Fruit fly (Drosophila melanogaster) whole organism, embryonic: ENCODE results near the gene Der-2.
A peak's percentile ranks its signal among the peaks of the same experiment; 100 is the strongest.

Experiments
- Abd-B ChIP-seq: fragments of 200-800 bp; sonication (Bioruptor generic); optimal IDR thresholded peaks from 2 replicates; lab custom pipeline; 2018; ENCODE audit warnings: missing biosample characterization, mild to moderate bottlenecking, missing genetic modification characterization, moderate library complexity
- B-H2 ChIP-seq: fragments of 200-800 bp; sonication (Bioruptor generic); optimal IDR thresholded peaks from 2 replicates; lab custom pipeline; 2018; ENCODE audit warnings: missing biosample characterization, mild to moderate bottlenecking, missing genetic modification characterization
- BtbVII ChIP-seq: fragments of 200-800 bp; sonication (Bioruptor generic); optimal IDR thresholded peaks from 3 replicates; lab custom pipeline; 2017; ENCODE audit warnings: missing biosample characterization, mild to moderate bottlenecking, missing genetic modification characterization
- CG11560 ChIP-seq: fragments of 200-800 bp; sonication (Bioruptor generic); IDR thresholded peaks from 3 replicates; pipeline ENCODE4 v1.3.6; 2022; ENCODE audit warnings: missing biosample characterization, missing genetic modification characterization
- CG17385 ChIP-seq: fragments of 200-800 bp; sonication (Bioruptor generic); optimal IDR thresholded peaks from 3 replicates; lab custom pipeline; 2018; ENCODE audit warnings: missing biosample characterization, mild to moderate bottlenecking, missing genetic modification characterization
- CG17568 ChIP-seq: fragments of 200-800 bp; sonication (Bioruptor generic); optimal IDR thresholded peaks from 2 replicates; lab custom pipeline; 2018; ENCODE audit warnings: missing biosample characterization, mild to moderate bottlenecking, missing genetic modification characterization, moderate library complexity
- CG17802 ChIP-seq: fragments of 200-800 bp; sonication (Bioruptor generic); optimal IDR thresholded peaks from 2 replicates; lab custom pipeline; 2018; ENCODE audit warnings: missing biosample characterization, mild to moderate bottlenecking, missing genetic modification characterization, moderate library complexity
- CG18011 ChIP-seq: fragments of 200-800 bp; sonication (Bioruptor generic); optimal IDR thresholded peaks from 2 replicates; lab custom pipeline; 2017; ENCODE audit warnings: missing biosample characterization, missing genetic modification characterization, mild to moderate bottlenecking, moderate library complexity, missing genotype
- CG2712 ChIP-seq: fragments of 200-800 bp; optimal IDR thresholded peaks from 3 replicates; lab custom pipeline; 2019; ENCODE audit warnings: missing biosample characterization, mild to moderate bottlenecking, missing genetic modification characterization, moderate library complexity
- CG2875 ChIP-seq: fragments of 200-800 bp; sonication (Bioruptor generic); optimal IDR thresholded peaks from 2 replicates; lab custom pipeline; 2017; ENCODE audit warnings: missing biosample characterization, mild to moderate bottlenecking, missing genetic modification characterization, missing genetic modification reagents
- CG30403 ChIP-seq: fragments of 200-800 bp; sonication (Bioruptor generic); optimal IDR thresholded peaks from 3 replicates; lab custom pipeline; 2016; ENCODE audit warnings: missing biosample characterization, missing genetic modification characterization
- CG31224 ChIP-seq: fragments of 200-800 bp; sonication (Bioruptor generic); IDR thresholded peaks from 2 replicates; pipeline ENCODE4 v1.3.6; 2022; ENCODE audit warnings: missing biosample characterization, missing genetic modification characterization
- CG5245 ChIP-seq: fragments of 200-800 bp; sonication (Bioruptor generic); optimal IDR thresholded peaks from 3 replicates; lab custom pipeline; 2016; ENCODE audit warnings: missing biosample characterization, missing genetic modification characterization
- CG6272 ChIP-seq: fragments of 200-800 bp; sonication (Bioruptor generic); IDR thresholded peaks from 2 replicates; pipeline ENCODE4 v1.3.6; 2022; ENCODE audit warnings: missing biosample characterization, missing genetic modification characterization
- CG6654 ChIP-seq: fragments of 200-800 bp; sonication (Bioruptor generic); optimal IDR thresholded peaks from 2 replicates; lab custom pipeline; 2017; ENCODE audit warnings: missing biosample characterization, mild to moderate bottlenecking, missing genetic modification characterization
- CG6854 ChIP-seq: fragments of 200-800 bp; sonication (Bioruptor generic); optimal IDR thresholded peaks from 3 replicates; lab custom pipeline; 2017; ENCODE audit warnings: missing biosample characterization, mild to moderate bottlenecking, missing genetic modification characterization
- Chrac-16 ChIP-seq: fragments of 200-800 bp; sonication (Bioruptor generic); optimal IDR thresholded peaks from 3 replicates; lab custom pipeline; 2016; ENCODE audit warnings: missing biosample characterization, missing genetic modification characterization
- E2f2 ChIP-seq: fragments of 200-800 bp; sonication (Bioruptor generic); IDR thresholded peaks from 2 replicates; pipeline ENCODE4 v1.3.6; 2022; ENCODE audit warnings: missing biosample characterization, missing genetic modification characterization
- Eip74EF ChIP-seq, 2 experiments: fragments of 200-800 bp in 1 of 2; fragments of >200 bp in 1 of 2; sonication (Bioruptor generic) in 1 of 2; optimal IDR thresholded peaks; 2 replicates each; lab custom pipeline; 2017 to 2019; ENCODE audit warnings: missing biosample characterization in 2 of 2, missing genetic modification characterization in 2 of 2, mild to moderate bottlenecking in 1 of 2, moderate library complexity in 1 of 2
- Ets65A ChIP-seq: fragments of 200-800 bp; sonication (Bioruptor generic); peaks from one replicate; lab custom pipeline; 2016; ENCODE audit warnings: missing biosample characterization, missing genetic modification characterization
- Fer2 ChIP-seq: fragments of 200-800 bp; sonication (Bioruptor generic); optimal IDR thresholded peaks from 2 replicates; lab custom pipeline; 2018; ENCODE audit warnings: missing biosample characterization, mild to moderate bottlenecking, missing genetic modification characterization, moderate library complexity
- HLH4C ChIP-seq: fragments of 200-800 bp; sonication (Bioruptor generic); IDR thresholded peaks from 3 replicates; pipeline ENCODE4 v1.3.6; 2022; ENCODE audit warnings: missing biosample characterization, missing genetic modification characterization; ENCODE audit not compliant: partially characterized antibody
- HLHmδ ChIP-seq: fragments of 200-800 bp; sonication (Bioruptor generic); optimal IDR thresholded peaks from 2 replicates; lab custom pipeline; 2018; ENCODE audit warnings: missing biosample characterization, mild to moderate bottlenecking, missing genetic modification characterization, moderate library complexity
- Lpt ChIP-seq: fragments of >200 bp; optimal IDR thresholded peaks from 2 replicates; lab custom pipeline; 2018; ENCODE audit warnings: missing biosample characterization, missing genetic modification characterization
- MESR4 ChIP-seq: fragments of 200-800 bp; sonication (Bioruptor generic); optimal IDR thresholded peaks from 2 replicates; lab custom pipeline; 2018; ENCODE audit warnings: missing biosample characterization, mild to moderate bottlenecking, missing genetic modification characterization, moderate library complexity
- Nf-YC ChIP-seq: fragments of 200-800 bp; optimal IDR thresholded peaks from 3 replicates; lab custom pipeline; 2019; ENCODE audit warnings: missing biosample characterization, mild to moderate bottlenecking, missing genetic modification characterization, moderate library complexity
- NfI ChIP-seq: fragments of 200-800 bp; sonication (Bioruptor generic); optimal IDR thresholded peaks from 3 replicates; lab custom pipeline; 2018; ENCODE audit warnings: missing biosample characterization, mild to moderate bottlenecking, missing genetic modification characterization, moderate library complexity
- Pdp1 ChIP-seq, 2 experiments: fragments of 200-800 bp; sonication (Bioruptor generic); optimal IDR thresholded peaks; 3 replicates each; lab custom pipeline; 2016; ENCODE audit warnings: missing biosample characterization in 2 of 2, missing genetic modification characterization in 2 of 2, mild to moderate bottlenecking in 1 of 2, moderate library complexity in 1 of 2
- Spps ChIP-seq: fragments of 200-800 bp; sonication (Bioruptor generic); optimal IDR thresholded peaks from 2 replicates; lab custom pipeline; 2018; ENCODE audit warnings: missing biosample characterization, mild to moderate bottlenecking, missing genetic modification characterization
- Sry-δ ChIP-seq: fragments of 200-800 bp; sonication (Bioruptor generic); optimal IDR thresholded peaks from 2 replicates; lab custom pipeline; 2016; ENCODE audit warnings: missing biosample characterization, missing genetic modification characterization
- abd-A ChIP-seq: fragments of 200-800 bp; sonication (Bioruptor generic); optimal IDR thresholded peaks from 3 replicates; lab custom pipeline; 2019; ENCODE audit warnings: missing biosample characterization, mild to moderate bottlenecking, missing genetic modification characterization, moderate library complexity
- ac ChIP-seq: fragments of 200-800 bp; sonication (Bioruptor generic); optimal IDR thresholded peaks from 3 replicates; lab custom pipeline; 2017; ENCODE audit warnings: missing biosample characterization, mild to moderate bottlenecking, missing genetic modification characterization
- bigmax ChIP-seq: fragments of 200-800 bp; sonication (Bioruptor generic); optimal IDR thresholded peaks from 2 replicates; lab custom pipeline; 2018; ENCODE audit warnings: missing biosample characterization, mild to moderate bottlenecking, missing genetic modification characterization
- ftz-f1 ChIP-seq: fragments of 200-800 bp; sonication (Bioruptor generic); optimal IDR thresholded peaks from 2 replicates; lab custom pipeline; 2016; ENCODE audit warnings: missing biosample characterization, missing genetic modification characterization
- grn ChIP-seq: fragments of 200-800 bp; sonication (Bioruptor generic); optimal IDR thresholded peaks from 3 replicates; lab custom pipeline; 2017; ENCODE audit warnings: missing biosample characterization, missing genetic modification characterization
- gsb ChIP-seq: fragments of 200-800 bp; sonication (Bioruptor generic); IDR thresholded peaks from 2 replicates; pipeline ENCODE4 v1.3.6; 2022; ENCODE audit warnings: missing biosample characterization, missing genetic modification characterization
- hbn ChIP-seq: fragments of 200-800 bp; sonication (Bioruptor generic); IDR thresholded peaks from 2 replicates; pipeline ENCODE4 v1.3.6; 2022; ENCODE audit warnings: missing biosample characterization, missing genetic modification characterization; ENCODE audit not compliant: partially characterized antibody
- lbe ChIP-seq: fragments of 200-800 bp; sonication (Bioruptor generic); optimal IDR thresholded peaks from 2 replicates; lab custom pipeline; 2016; ENCODE audit warnings: missing biosample characterization, mild to moderate bottlenecking, missing genetic modification characterization
- pho ChIP-seq: fragments of 200-800 bp; sonication (Bioruptor generic); optimal IDR thresholded peaks from 2 replicates; lab custom pipeline; 2016; ENCODE audit warnings: missing biosample characterization, missing genetic modification characterization
- phol ChIP-seq: fragments of 200-800 bp; sonication (Bioruptor generic); optimal IDR thresholded peaks from 3 replicates; lab custom pipeline; 2018; ENCODE audit warnings: missing biosample characterization, mild to moderate bottlenecking, missing genetic modification characterization, moderate library complexity
- sna ChIP-seq: fragments of 200-800 bp; sonication (Bioruptor generic); IDR thresholded peaks from 2 replicates; pipeline ENCODE4 v1.3.6; 2022; ENCODE audit warnings: missing biosample characterization, missing genetic modification characterization; ENCODE audit not compliant: partially characterized antibody
- sob ChIP-seq: fragments of 200-800 bp; sonication (Bioruptor generic); IDR thresholded peaks from 2 replicates; pipeline ENCODE4 v1.3.6; 2022; ENCODE audit warnings: missing biosample characterization, missing genetic modification characterization
- sr ChIP-seq: fragments of 200-800 bp; sonication (Bioruptor generic); IDR thresholded peaks from 3 replicates; pipeline ENCODE4 v1.3.6; 2022; ENCODE audit warnings: missing biosample characterization, missing genetic modification characterization
- sug ChIP-seq: fragments of 200-800 bp; optimal IDR thresholded peaks from 2 replicates; lab custom pipeline; 2019; ENCODE audit warnings: missing biosample characterization, mild to moderate bottlenecking, missing genetic modification characterization, moderate library complexity
- tgo ChIP-seq: fragments of 200-800 bp; sonication (Bioruptor generic); IDR thresholded peaks from 3 replicates; pipeline ENCODE4 v1.3.6; 2022; ENCODE audit warnings: missing biosample characterization, missing genetic modification characterization
- tin ChIP-seq: fragments of 200-800 bp; sonication (Bioruptor generic); optimal IDR thresholded peaks from 3 replicates; lab custom pipeline; 2016; ENCODE audit warnings: missing biosample characterization, missing genetic modification characterization
- toy ChIP-seq: fragments of 200-800 bp; sonication (Bioruptor generic); IDR thresholded peaks from 2 replicates; pipeline ENCODE4 v1.3.6; 2022; ENCODE audit warnings: missing biosample characterization, missing genetic modification characterization
- tx ChIP-seq: fragments of 200-800 bp; sonication (Bioruptor generic); optimal IDR thresholded peaks from 2 replicates; lab custom pipeline; 2016; ENCODE audit warnings: missing biosample characterization, missing genetic modification characterization
- wor ChIP-seq: fragments of 200-800 bp; sonication (Bioruptor generic); IDR thresholded peaks from 2 replicates; pipeline ENCODE4 v1.3.6; 2022; ENCODE audit warnings: missing biosample characterization, missing genetic modification characterization
- yki ChIP-seq: fragments of >200 bp; optimal IDR thresholded peaks from 3 replicates; lab custom pipeline; 2018
- zen2 ChIP-seq: fragments of 200-800 bp; sonication (Bioruptor generic); IDR thresholded peaks from 3 replicates; pipeline ENCODE4 v1.3.6; 2022; ENCODE audit warnings: missing biosample characterization, missing genetic modification characterization; ENCODE audit not compliant: partially characterized antibody

Der-2 gene

dm6 chr3R:16524593-16525111 is 40.6 kb upstream of the Der-2 start (continued):
- TF ChIP-seq CG17802 (tag; lab: Kevin White, UChicago) (peak; percentile 84), Pdp1 (GFP tag; optimal IDR thresholded peaks at IDR 0.05; lab: Kevin White, UChicago) (peak in 1 of 2 experiments; percentile 56), HLH4C (GFP tag; lab: Robert Waterston, UW) (no peak), MESR4 (GFP tag; lab: Kevin White, UChicago) (no peak), Fer2 (tag; lab: Kevin White, UChicago) (no peak), sr (no peak), pho (GFP tag; lab: Kevin White, UChicago) (no peak), toy (no peak), grn (GFP tag; lab: Kevin White, UChicago) (peak; percentile 60), abd-A (no peak), bigmax (GFP tag; lab: Kevin White, UChicago) (no peak), CG18011 (GFP tag; lab: Kevin White, UChicago) (no peak), phol (tag; lab: Kevin White, UChicago) (peak; percentile 70), BtbVII (GFP tag; lab: Kevin White, UChicago) (no peak), CG6272 (GFP tag; lab: Robert Waterston, UW) (no peak), Eip74EF (GFP tag; optimal IDR thresholded peaks at IDR 0.05; lab: Kevin White, UChicago) (no peak), sob (GFP tag; lab: Robert Waterston, UW) (no peak), NfI (GFP tag; lab: Kevin White, UChicago) (no peak), gsb (GFP tag; lab: Robert Waterston, UW) (no peak), HLHmδ (GFP tag; lab: Kevin White, UChicago) (peak; percentile 88), CG31224 (GFP tag; lab: Robert Waterston, UW) (no peak), B-H2 (GFP tag; lab: Kevin White, UChicago) (no peak), wor (GFP tag; lab: Robert Waterston, UW) (no peak), CG30403 (GFP tag; lab: Kevin White, UChicago) (no peak), Abd-B (GFP tag; lab: Kevin White, UChicago) (no peak), tx (GFP tag; lab: Kevin White, UChicago) (no peak), Ets65A (GFP tag; lab: Kevin White, UChicago) (peak; percentile 90), tin (GFP tag; lab: Kevin White, UChicago) (peak; percentile 32), lbe (GFP tag; lab: Kevin White, UChicago) (no peak), CG2712 (tag; lab: Kevin White, UChicago) (peak; percentile 68), Sry-δ (GFP tag; lab: Kevin White, UChicago) (no peak), CG2875 (GFP tag; lab: Kevin White, UChicago) (peak; percentile 61), zen2 (no peak), E2f2 (GFP tag; lab: Robert Waterston, UW) (no peak), Spps (tag; lab: Kevin White, UChicago) (peak; percentile 91), CG5245 (GFP tag; lab: Kevin White, UChicago) (peak; percentile 65), hbn (GFP tag; lab: Robert Waterston, UW) (no peak), CG17568 (GFP tag; lab: Kevin White, UChicago) (peak; percentile 25), sna (GFP tag; lab: Robert Waterston, UW) (0 out of 2 replicates have a peak, but pooled peaks have one; percentile 26), Chrac-16 (no peak), tgo (GFP tag; lab: Robert Waterston, UW) (no peak; the same call in 2 of the 3 replicates), ac (GFP tag; lab: Kevin White, UChicago) (peak; percentile 40), CG6854 (GFP tag; lab: Kevin White, UChicago) (no peak), sug (tag; lab: Kevin White, UChicago) (peak; percentile 22), yki (no peak), Nf-YC (tag; lab: Kevin White, UChicago) (no peak), CG17385 (peak; percentile 19), CG11560 (no peak), CG6654 (GFP tag; lab: Kevin White, UChicago) (peak; percentile 63), Lpt (no peak), ftz-f1 (GFP tag; lab: Kevin White, UChicago) (no peak)
